Fruit fly (Drosophila melanogaster) whole organism, embryonic: ENCODE measurements around the gene MCU.

ENCODE experiments used
- Antp ChIP-seq: fragments of 200-800 bp; sonication (Bioruptor generic); optimal IDR thresholded peaks from 3 replicates; lab custom pipeline; 2016; ENCODE audit warnings: missing biosample characterization, missing genetic modification characterization
- CG10462 ChIP-seq: fragments of 200-800 bp; sonication (Bioruptor generic); optimal IDR thresholded peaks from 2 replicates; lab custom pipeline; 2016; ENCODE audit warnings: missing biosample characterization, missing genetic modification characterization
- CG10959 ChIP-seq: fragments of 200-800 bp; sonication (Bioruptor generic); IDR thresholded peaks from 2 replicates; pipeline ENCODE4 v1.3.6; 2022; ENCODE audit warnings: missing biosample characterization, missing genetic modification characterization
- CG11560 ChIP-seq: fragments of 200-800 bp; sonication (Bioruptor generic); IDR thresholded peaks from 3 replicates; pipeline ENCODE4 v1.3.6; 2022; ENCODE audit warnings: missing biosample characterization, missing genetic modification characterization
- CG1233 ChIP-seq: fragments of 200-800 bp; sonication (Bioruptor generic); optimal IDR thresholded peaks from 4 replicates; lab custom pipeline; 2018; ENCODE audit warnings: missing biosample characterization, mild to moderate bottlenecking, missing genetic modification characterization
- CG13296 ChIP-seq: fragments of 200-800 bp; sonication (Bioruptor generic); optimal IDR thresholded peaks from 3 replicates; lab custom pipeline; 2018; ENCODE audit warnings: missing biosample characterization, mild to moderate bottlenecking, missing genetic modification characterization
- CG14050 ChIP-seq: fragments of 200-800 bp; sonication (Bioruptor generic); IDR thresholded peaks from 3 replicates; pipeline ENCODE4 v1.3.6; 2022; ENCODE audit warnings: missing biosample characterization, missing genetic modification characterization
- CG1792 ChIP-seq: fragments of 200-800 bp; sonication (Bioruptor generic); optimal IDR thresholded peaks from 2 replicates; lab custom pipeline; 2016; ENCODE audit warnings: missing biosample characterization, missing genetic modification characterization
- CG1832 ChIP-seq: fragments of 200-800 bp; sonication (Bioruptor generic); optimal IDR thresholded peaks from 2 replicates; lab custom pipeline; 2017; ENCODE audit warnings: missing biosample characterization, mild to moderate bottlenecking, missing genetic modification characterization, inconsistent platforms
- CG31388 ChIP-seq: fragments of 200-800 bp; sonication (Bioruptor generic); optimal IDR thresholded peaks from 2 replicates; lab custom pipeline; 2016; ENCODE audit warnings: missing biosample characterization, missing genetic modification characterization
- CG3407 ChIP-seq: fragments of 200-800 bp; sonication (Bioruptor generic); optimal IDR thresholded peaks from 2 replicates; lab custom pipeline; 2018; ENCODE audit warnings: missing biosample characterization, mild to moderate bottlenecking, missing genetic modification characterization
- CG42726 ChIP-seq: fragments of 200-800 bp; sonication (Bioruptor generic); IDR thresholded peaks from 2 replicates; pipeline ENCODE4 v1.3.6; 2022; ENCODE audit warnings: missing biosample characterization, missing genetic modification characterization; ENCODE audit not compliant: partially characterized antibody
- CG4360 ChIP-seq: fragments of 200-800 bp; sonication (Bioruptor generic); IDR thresholded peaks from 2 replicates; pipeline ENCODE4 v1.3.6; 2022; ENCODE audit warnings: missing biosample characterization, missing genetic modification characterization
- CG7745 ChIP-seq: fragments of 200-800 bp; sonication (Bioruptor generic); optimal IDR thresholded peaks from 2 replicates; lab custom pipeline; 2018; ENCODE audit warnings: missing biosample characterization, mild to moderate bottlenecking, missing genetic modification characterization, moderate library complexity
- CG8089 ChIP-seq: fragments of 200-800 bp; sonication (Bioruptor generic); optimal IDR thresholded peaks from 3 replicates; lab custom pipeline; 2016; ENCODE audit warnings: missing biosample characterization, missing genetic modification characterization
- CG9876 ChIP-seq: fragments of 200-800 bp; sonication (Bioruptor generic); optimal IDR thresholded peaks from 2 replicates; lab custom pipeline; 2016; ENCODE audit warnings: missing biosample characterization, missing genetic modification characterization
- Dp ChIP-seq: fragments of 200-800 bp; sonication (Bioruptor generic); optimal IDR thresholded peaks from 2 replicates; lab custom pipeline; 2018; ENCODE audit warnings: missing biosample characterization, mild to moderate bottlenecking, missing genetic modification characterization, moderate library complexity
- Hsf ChIP-seq: fragments of 200-800 bp; sonication (Bioruptor generic); optimal IDR thresholded peaks from 3 replicates; lab custom pipeline; 2016; ENCODE audit warnings: missing biosample characterization, missing genetic modification characterization
- MBD-R2 ChIP-seq: fragments of 200-800 bp; sonication (Bioruptor generic); IDR thresholded peaks from 2 replicates; pipeline ENCODE4 v1.3.6; 2022; ENCODE audit warnings: missing biosample characterization, missing genetic modification characterization
- Myb ChIP-seq: fragments of 200-800 bp; sonication (Bioruptor generic); optimal IDR thresholded peaks from 2 replicates; lab custom pipeline; 2016; ENCODE audit warnings: missing biosample characterization, missing genetic modification characterization
- NFAT ChIP-seq: fragments of 200-800 bp; sonication (Bioruptor generic); IDR thresholded peaks from 2 replicates; pipeline ENCODE4 v1.3.6; 2022; ENCODE audit warnings: missing biosample characterization, missing genetic modification characterization
- Nf-YA ChIP-seq: fragments of 200-800 bp; sonication (Bioruptor generic); IDR thresholded peaks from 2 replicates; pipeline ENCODE4 v1.3.6; 2022; ENCODE audit warnings: missing biosample characterization, missing genetic modification characterization
- Rfx ChIP-seq: fragments of 200-800 bp; sonication (Bioruptor generic); IDR thresholded peaks from 2 replicates; pipeline ENCODE4 v1.3.6; 2022; ENCODE audit warnings: missing biosample characterization, missing genetic modification characterization
- Scr ChIP-seq: fragments of 200-800 bp; sonication (Bioruptor generic); IDR thresholded peaks from 2 replicates; pipeline ENCODE4 v1.3.6; 2022; ENCODE audit warnings: missing biosample characterization, missing genetic modification characterization; ENCODE audit not compliant: partially characterized antibody
- Sox100B ChIP-seq: fragments of 200-800 bp; sonication (Bioruptor generic); optimal IDR thresholded peaks from 3 replicates; lab custom pipeline; 2018; ENCODE audit warnings: missing biosample characterization, mild to moderate bottlenecking, missing genetic modification characterization
- Spps ChIP-seq: fragments of 200-800 bp; sonication (Bioruptor generic); optimal IDR thresholded peaks from 2 replicates; lab custom pipeline; 2018; ENCODE audit warnings: missing biosample characterization, mild to moderate bottlenecking, missing genetic modification characterization
- Sry-β ChIP-seq: fragments of 200-800 bp; sonication (Bioruptor generic); optimal IDR thresholded peaks from 2 replicates; lab custom pipeline; 2018; ENCODE audit warnings: missing biosample characterization, mild to moderate bottlenecking, missing genetic modification characterization, moderate library complexity
- Xrp1 ChIP-seq: fragments of 200-800 bp; sonication (Bioruptor generic); IDR thresholded peaks from 2 replicates; pipeline ENCODE4 v1.3.6; 2022; ENCODE audit warnings: missing biosample characterization, missing genetic modification characterization
- ac ChIP-seq: fragments of 200-800 bp; sonication (Bioruptor generic); optimal IDR thresholded peaks from 3 replicates; lab custom pipeline; 2017; ENCODE audit warnings: missing biosample characterization, mild to moderate bottlenecking, missing genetic modification characterization
- ase ChIP-seq: fragments of 200-800 bp; sonication (Bioruptor generic); IDR thresholded peaks from 3 replicates; pipeline ENCODE4 v1.3.6; 2022; ENCODE audit warnings: missing biosample characterization, missing genetic modification characterization
- br ChIP-seq: fragments of >200 bp; optimal IDR thresholded peaks from 2 replicates; lab custom pipeline; 2017
- da ChIP-seq: fragments of 200-800 bp; sonication (Bioruptor generic); optimal IDR thresholded peaks from 2 replicates; lab custom pipeline; 2016; ENCODE audit warnings: missing biosample characterization, missing genetic modification characterization
- dm ChIP-seq: fragments of 200-800 bp; sonication (Bioruptor generic); optimal IDR thresholded peaks from 3 replicates; lab custom pipeline; 2016; ENCODE audit warnings: missing biosample characterization, missing genetic modification characterization
- hkb ChIP-seq, 2 experiments: fragments of 200-800 bp in 1 of 2; fragments of >200 bp in 1 of 2; sonication (Bioruptor generic) in 1 of 2; IDR thresholded peaks in 1 of 2; optimal IDR thresholded peaks in 1 of 2; 2 replicates each; pipeline versions ENCODE4 v1.3.6 to Lab custom; 2017 to 2022; ENCODE audit warnings: missing biosample characterization in 1 of 2, missing genetic modification characterization in 1 of 2
- jumu ChIP-seq: fragments of 200-800 bp; sonication (Bioruptor generic); optimal IDR thresholded peaks from 3 replicates; lab custom pipeline; 2016; ENCODE audit warnings: missing biosample characterization, missing genetic modification characterization
- knrl ChIP-seq: fragments of 200-800 bp; sonication (Bioruptor generic); IDR thresholded peaks from 3 replicates; pipeline ENCODE4 v1.3.6; 2022; ENCODE audit warnings: missing biosample characterization, missing genetic modification characterization; ENCODE audit not compliant: partially characterized antibody
- lmd ChIP-seq: fragments of 200-800 bp; sonication (Bioruptor generic); IDR thresholded peaks from 2 replicates; pipeline ENCODE4 v1.3.6; 2022; ENCODE audit warnings: missing biosample characterization, missing genetic modification characterization
- lov ChIP-seq, 2 experiments: fragments of 200-800 bp in 1 of 2; fragments of >200 bp in 1 of 2; sonication (Bioruptor generic) in 1 of 2; IDR thresholded peaks in 1 of 2; optimal IDR thresholded peaks in 1 of 2; 2 replicates in 1 of 2; 3 replicates in 1 of 2; pipeline versions ENCODE4 v1.3.6 to Lab custom; 2017 to 2022; ENCODE audit warnings: missing biosample characterization in 1 of 2, missing genetic modification characterization in 1 of 2
- onecut ChIP-seq: fragments of 200-800 bp; sonication (Bioruptor generic); IDR thresholded peaks from 2 replicates; pipeline ENCODE4 v1.3.6; 2022; ENCODE audit warnings: missing biosample characterization, missing genetic modification characterization
- pan ChIP-seq, 4 experiments: fragments of >200 bp in 3 of 4; fragments of 200-800 bp in 1 of 4; sonication (Bioruptor generic) in 1 of 4; optimal IDR thresholded peaks in 3 of 4; IDR thresholded peaks in 1 of 4; 2 replicates each; pipeline versions ENCODE4 v1.3.6 to Lab custom; 2017 to 2022; ENCODE audit warnings: missing biosample characterization in 2 of 4, missing genetic modification characterization in 2 of 4, mixed read lengths in 1 of 4
- pb ChIP-seq: fragments of 200-800 bp; sonication (Bioruptor generic); optimal IDR thresholded peaks from 3 replicates; lab custom pipeline; 2016; ENCODE audit warnings: missing biosample characterization, missing genetic modification characterization
- pum ChIP-seq: fragments of 200-800 bp; sonication (Bioruptor generic); optimal IDR thresholded peaks from 2 replicates; lab custom pipeline; 2016; ENCODE audit warnings: missing biosample characterization, missing genetic modification characterization
- run ChIP-seq: fragments of 200-800 bp; sonication (Bioruptor generic); optimal IDR thresholded peaks from 3 replicates; lab custom pipeline; 2018; ENCODE audit warnings: missing biosample characterization, mild to moderate bottlenecking, missing genetic modification characterization
- sens ChIP-seq: fragments of 200-800 bp; sonication (Bioruptor generic); peaks from one replicate; lab custom pipeline; 2016; ENCODE audit warnings: missing biosample characterization, missing genetic modification characterization
- sim ChIP-seq: fragments of 200-800 bp; sonication (Bioruptor generic); IDR thresholded peaks from 2 replicates; pipeline ENCODE4 v1.3.6; 2022; ENCODE audit warnings: missing biosample characterization, missing genetic modification characterization
- slou ChIP-seq: fragments of 200-800 bp; sonication (Bioruptor generic); optimal IDR thresholded peaks from 3 replicates; lab custom pipeline; 2016; ENCODE audit warnings: missing biosample characterization, missing genetic modification characterization
- sqz ChIP-seq: fragments of 200-800 bp; sonication (Bioruptor generic); optimal IDR thresholded peaks from 3 replicates; lab custom pipeline; 2018; ENCODE audit warnings: missing biosample characterization, mild to moderate bottlenecking, missing genetic modification characterization
- sr ChIP-seq: fragments of 200-800 bp; sonication (Bioruptor generic); IDR thresholded peaks from 3 replicates; pipeline ENCODE4 v1.3.6; 2022; ENCODE audit warnings: missing biosample characterization, missing genetic modification characterization
- unpg ChIP-seq: fragments of 200-800 bp; sonication (Bioruptor generic); optimal IDR thresholded peaks from 3 replicates; lab custom pipeline; 2018; ENCODE audit warnings: missing biosample characterization, mild to moderate bottlenecking, missing genetic modification characterization, moderate library complexity
- usp ChIP-seq: fragments of >200 bp; optimal IDR thresholded peaks from 2 replicates; lab custom pipeline; 2017; ENCODE audit warnings: missing biosample characterization, missing genetic modification characterization

MCU gene

DNA sequence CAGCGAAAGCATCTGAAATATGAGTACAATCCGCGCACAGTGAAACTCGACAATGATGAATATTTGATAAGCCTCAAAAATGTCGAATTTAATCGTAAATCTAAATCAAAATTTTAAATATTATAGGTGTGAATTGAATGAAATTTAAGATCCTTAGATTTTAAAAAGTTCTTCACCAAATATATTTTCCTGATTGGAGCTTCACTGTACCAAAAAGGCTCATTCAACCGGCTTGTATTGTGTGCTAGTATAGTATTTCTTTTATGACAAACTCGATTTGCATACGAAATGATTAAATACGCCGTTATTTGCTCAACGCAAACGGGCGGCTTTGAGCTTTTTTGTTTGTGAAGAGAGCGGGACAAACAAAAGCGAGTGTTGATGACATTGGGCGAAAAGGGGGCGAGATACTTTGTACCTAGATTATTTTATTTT lies 2.4 kb downstream of the MCU start (continued):
- peak; percentile 73 for TF ChIP-seq CG3407 (GFP tag; lab: Kevin White, UChicago)
- peak; percentile 84 for TF ChIP-seq CG13296 (GFP tag; lab: Kevin White, UChicago)
- peak; percentile 53 for TF ChIP-seq Antp (GFP tag; lab: Kevin White, UChicago)
- peak; percentile 49 for TF ChIP-seq dm (GFP tag; lab: Kevin White, UChicago)
- TF ChIP-seq lmd (GFP tag; lab: Robert Waterston, UW) = peak; percentile 91
- no peak for TF ChIP-seq usp (GFP tag; lab: Kevin White, UChicago)
- TF ChIP-seq pum (GFP tag; lab: Kevin White, UChicago) = peak; percentile 55
- peak; percentile 72 for TF ChIP-seq slou (GFP tag; lab: Kevin White, UChicago)
- peak; percentile 85 for TF ChIP-seq Xrp1 (GFP tag; lab: Robert Waterston, UW)
- TF ChIP-seq knrl (GFP tag; lab: Robert Waterston, UW) = no peak
- peak; percentile 65 for TF ChIP-seq CG31388 (GFP tag; lab: Kevin White, UChicago)
- TF ChIP-seq CG1233 (GFP tag; lab: Kevin White, UChicago) = peak; percentile 84
- TF ChIP-seq CG11560 (tag; lab: Robert Waterston, UW) = peak; percentile 65; the same call in 2 of the 3 replicates
- no peak for TF ChIP-seq Sry-β (GFP tag; lab: Kevin White, UChicago)
- peak; percentile 56 for TF ChIP-seq jumu (GFP tag; lab: Kevin White, UChicago)
- TF ChIP-seq Dp (GFP tag; lab: Kevin White, UChicago) = no peak
- TF ChIP-seq sim (GFP tag; lab: Robert Waterston, UW) = peak; percentile 27; the same call in 1 of the 2 replicates
- no peak for TF ChIP-seq lov (optimal IDR thresholded peaks at IDR 0.05; lab: Kevin White, UChicago)
- peak; percentile 76; the same call in 1 of the 3 replicates for TF ChIP-seq lov (GFP tag; IDR thresholded peaks at IDR 0.05; lab: Robert Waterston, UW)
- peak; percentile 3 for TF ChIP-seq CG8089 (GFP tag; lab: Kevin White, UChicago)
- TF ChIP-seq da (GFP tag; lab: Kevin White, UChicago) = peak; percentile 16
- TF ChIP-seq CG9876 (GFP tag; lab: Kevin White, UChicago) = peak; percentile 6
- no peak for TF ChIP-seq Scr (GFP tag; lab: Robert Waterston, UW)
- peak; percentile 79 for TF ChIP-seq MBD-R2 (GFP tag; lab: Robert Waterston, UW)
- TF ChIP-seq ase = peak; percentile 67; the same call in 2 of the 3 replicates
- no peak for TF ChIP-seq CG7745 (tag; lab: Kevin White, UChicago)
- TF ChIP-seq sqz = peak; percentile 51
- TF ChIP-seq run (tag; lab: Kevin White, UChicago) = peak; percentile 52
- TF ChIP-seq Spps (tag; lab: Kevin White, UChicago) = peak; percentile 47
- TF ChIP-seq Nf-YA = peak; percentile 65; the same call in 1 of the 2 replicates
- TF ChIP-seq CG10462 (GFP tag; lab: Kevin White, UChicago) = peak; percentile 42
- TF ChIP-seq Myb (GFP tag; lab: Kevin White, UChicago) = peak; percentile 51
- no peak for TF ChIP-seq hkb (optimal IDR thresholded peaks at IDR 0.05; lab: Kevin White, UChicago)
- peak; percentile 86 for TF ChIP-seq hkb (GFP tag; IDR thresholded peaks at IDR 0.05; lab: Robert Waterston, UW)
- no peak for TF ChIP-seq CG42726 (GFP tag; lab: Robert Waterston, UW)
- TF ChIP-seq pb (GFP tag; lab: Kevin White, UChicago) = peak; percentile 61
- TF ChIP-seq Hsf (GFP tag; lab: Kevin White, UChicago) = peak; percentile 84
- peak; percentile 63 for TF ChIP-seq onecut (GFP tag; lab: Robert Waterston, UW)
- TF ChIP-seq pan (optimal IDR thresholded peaks at IDR 0.05; lab: Kevin White, UChicago) = no peak
- peak in 1 of 2 experiments; percentile 90 for TF ChIP-seq pan (GFP tag; optimal IDR thresholded peaks at IDR 0.05 in 1 of 2, IDR thresholded peaks at IDR 0.05 in 1 of 2)
- peak; percentile 95 for TF ChIP-seq sens (GFP tag; lab: Kevin White, UChicago)
- TF ChIP-seq CG14050 (GFP tag; lab: Robert Waterston, UW) = peak; percentile 81
- no peak; the same call in 2 of the 3 replicates for TF ChIP-seq sr (GFP tag; lab: Robert Waterston, UW)
- no peak for TF ChIP-seq ac (GFP tag; lab: Kevin White, UChicago)
- TF ChIP-seq unpg (GFP tag; lab: Kevin White, UChicago) = peak; percentile 92
- TF ChIP-seq CG4360 (GFP tag; lab: Robert Waterston, UW) = no peak
- TF ChIP-seq Sox100B (GFP tag; lab: Kevin White, UChicago) = peak; percentile 78
- TF ChIP-seq Rfx = peak; percentile 95
- peak; percentile 50 for TF ChIP-seq CG1792 (GFP tag; lab: Kevin White, UChicago)
- TF ChIP-seq CG1832 (GFP tag; lab: Kevin White, UChicago) = no peak
- no peak for TF ChIP-seq br (lab: Kevin White, UChicago)
- TF ChIP-seq CG10959 (GFP tag; lab: Robert Waterston, UW) = no peak
- TF ChIP-seq NFAT (GFP tag; lab: Robert Waterston, UW) = peak; percentile 83
